Worm (Caenorhabditis elegans): Measurements from ENCODE around the gene ugt-29.
A peak's percentile ranks its signal among the peaks of the same experiment; 100 is the strongest.

The ugt-29 gene

ce11 chrV:731330-731729 lies 31.9 kb upstream of the ugt-29 start (continued):
- no peak for TF ChIP-seq ZK546.5 (tag; optimal IDR thresholded peaks at IDR 0.05)
- TF ChIP-seq nhr-10 (tag; optimal IDR thresholded peaks at IDR 0.05) = peak; percentile 97
- TF ChIP-seq T20F7.1 (GFP tag; optimal IDR thresholded peaks at IDR 0.05) = peak; percentile 62
- TF ChIP-seq ztf-11 (tag; optimal IDR thresholded peaks at IDR 0.05) = no peak
- TF ChIP-seq skn-1 (tag; optimal IDR thresholded peaks at IDR 0.05) = no peak
- TF ChIP-seq daf-8 (GFP tag; IDR thresholded peaks at IDR 0.05) = no peak
- TF ChIP-seq lim-7 (GFP tag; IDR thresholded peaks at IDR 0.05) = no peak
- peak; percentile 83 for TF ChIP-seq nhr-77 (tag; optimal IDR thresholded peaks at IDR 0.05)
- peak; percentile 92 for TF ChIP-seq php-3 (GFP tag; IDR thresholded peaks at IDR 0.05)
- peak; percentile 12 for TF ChIP-seq nhr-111 (GFP tag; optimal IDR thresholded peaks at IDR 0.05)
- TF ChIP-seq unc-62 (GFP tag; optimal IDR thresholded peaks at IDR 0.05 in 1 of 2) = peak; percentile 76 to 98
- TF ChIP-seq unc-62 (tag; optimal IDR thresholded peaks at IDR 0.05) = peak; percentile 8
- TF ChIP-seq nhr-11 (tag; optimal IDR thresholded peaks at IDR 0.05) = peak; percentile 96
- TF ChIP-seq pqm-1 (tag; optimal IDR thresholded peaks at IDR 0.05) = peak; percentile 70
- TF ChIP-seq ceh-44 (GFP tag; IDR thresholded peaks at IDR 0.05) = no peak
- peak; percentile 80 for TF ChIP-seq lin-1 (GFP tag; IDR thresholded peaks at IDR 0.05)
- peak; percentile 78 for TF ChIP-seq nhr-6 (tag; optimal IDR thresholded peaks at IDR 0.05)
- TF ChIP-seq lin-29 (GFP tag; IDR thresholded peaks at IDR 0.05) = no peak
- TF ChIP-seq T26A8.4 (GFP tag; IDR thresholded peaks at IDR 0.05) = peak; percentile 89
- TF ChIP-seq dmd-8 (GFP tag; IDR thresholded peaks at IDR 0.05) = no peak
- no peak for TF ChIP-seq R02D3.7 (tag; optimal IDR thresholded peaks at IDR 0.05)

- TF ChIP-seq zfp-3 (GFP tag; conservative IDR thresholded peaks at IDR 0.05) (0 out of 2 replicates have a peak, but pooled peaks have one; percentile 23), unc-62 (GFP tag; optimal IDR thresholded peaks at IDR 0.05 in 1 of 2) (peak in 1 of 2 experiments; percentile 60), unc-62 (tag; optimal IDR thresholded peaks at IDR 0.05) (no peak), Y48G9A.11 (GFP tag; IDR thresholded peaks at IDR 0.05) (no peak), ama-1 (optimal IDR thresholded peaks at IDR 0.05) (peak; percentile 64), daf-12 (tag; optimal IDR thresholded peaks at IDR 0.05) (no peak), zag-1 (tag; optimal IDR thresholded peaks at IDR 0.05) (no peak), nhr-42 (GFP tag; IDR thresholded peaks at IDR 0.05) (0 out of 2 replicates have a peak, but pooled peaks have one; percentile 4), skn-1 (tag; optimal IDR thresholded peaks at IDR 0.05) (no peak), Y75B8A.6 (GFP tag; IDR thresholded peaks at IDR 0.05) (no peak), nhr-48 (tag; optimal IDR thresholded peaks at IDR 0.05) (peak; percentile 79), ceh-44 (GFP tag; IDR thresholded peaks at IDR 0.05) (no peak), mxl-2 (GFP tag; conservative IDR thresholded peaks at IDR 0.05) (no peak), daf-19 (GFP tag; conservative IDR thresholded peaks at IDR 0.05) (no peak), lin-15B (tag; optimal IDR thresholded peaks at IDR 0.05) (no peak), egl-43 (GFP tag; IDR thresholded peaks at IDR 0.05) (no peak), mdt-29 (GFP tag; IDR thresholded peaks at IDR 0.05) (peak; percentile 86), dve-1 (tag; optimal IDR thresholded peaks at IDR 0.05; ENCODE audit: insufficient read depth) (peak; percentile 89), pqm-1 (tag; optimal IDR thresholded peaks at IDR 0.05) (no peak), ctbp-1 (GFP tag; IDR thresholded peaks at IDR 0.05) (0 out of 2 replicates have a peak, but pooled peaks have one; percentile 25), hif-1 (tag; optimal IDR thresholded peaks at IDR 0.05) (peak in 1 of 2 experiments; percentile 47), Y105C5A.15 (GFP tag; IDR thresholded peaks at IDR 0.05) (0 out of 2 replicates have a peak, but pooled peaks have one; percentile 49), unc-130 (GFP tag; optimal IDR thresholded peaks at IDR 0.05) (no peak), lir-3 (tag; optimal IDR thresholded peaks at IDR 0.05) (no peak), hmg-1.1 (GFP tag; IDR thresholded peaks at IDR 0.05) (no peak), zfp-2 (tag; optimal IDR thresholded peaks at IDR 0.05) (no peak), vab-7 (GFP tag; IDR thresholded peaks at IDR 0.05) (no peak), cey-2 (tag; optimal IDR thresholded peaks at IDR 0.05; ENCODE audit: borderline replicate concordance, insufficient read depth) (peak; percentile 38), dmd-9 (GFP tag; IDR thresholded peaks at IDR 0.05) (no peak), spr-3 (GFP tag; optimal IDR thresholded peaks at IDR 0.05) (no peak), spr-1 (tag; optimal IDR thresholded peaks at IDR 0.05) (peak; percentile 25), gei-8 (GFP tag; optimal IDR thresholded peaks at IDR 0.05) (peak; percentile 2), mes-2 (tag; optimal IDR thresholded peaks at IDR 0.05; ENCODE audit: poor library complexity, severe bottlenecking) (peak; percentile 39), nhr-28 (tag; optimal IDR thresholded peaks at IDR 0.05) (peak; percentile 19), ZK337.2 (GFP tag; IDR thresholded peaks at IDR 0.05) (no peak)
These were observed 30.8 kb upstream of the ugt-29 start for ce11 chrV:730216-730615.
